Fruit fly (Drosophila melanogaster): ENCODE data around the gene side.

The side gene

DNA sequence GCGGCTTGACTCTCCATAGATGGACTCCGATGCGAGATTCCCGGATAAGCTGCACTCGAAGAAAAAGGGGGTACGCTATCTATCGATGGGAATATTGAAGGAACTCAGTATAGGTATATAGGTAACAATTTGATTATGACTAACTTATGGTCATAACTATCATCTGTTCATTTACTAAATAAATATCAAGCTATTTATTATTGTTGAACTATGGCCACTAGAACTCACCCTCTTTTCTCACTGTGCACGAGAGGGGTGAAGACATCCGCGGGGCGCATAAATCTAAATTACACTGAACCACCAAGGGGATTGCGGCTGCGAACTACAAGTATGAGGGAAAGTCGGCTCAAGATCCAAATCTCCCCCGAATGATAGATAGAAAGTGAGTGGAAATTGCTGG lies 3.3 kb upstream of the side start, which contains the start of gene CG44290 (continued):
- TF ChIP-seq CG12299 (tag; optimal IDR thresholded peaks at IDR 0.05) (no peak), CG13287 (GFP tag; IDR thresholded peaks at IDR 0.05; ENCODE audit: partially characterized antibody) (no peak), org-1 (GFP tag; optimal IDR thresholded peaks at IDR 0.05) (peak; percentile 32), NFAT (GFP tag; IDR thresholded peaks at IDR 0.05) (no peak), onecut (GFP tag; IDR thresholded peaks at IDR 0.05) (peak; percentile 42; the same call in 1 of the 2 replicates), bcd (GFP tag; optimal IDR thresholded peaks at IDR 0.05) (peak; percentile 21), CG30403 (GFP tag; optimal IDR thresholded peaks at IDR 0.05) (peak; percentile 31), vvl (GFP tag; IDR thresholded peaks at IDR 0.05) (peak; percentile 65), CG7357 (GFP tag; IDR thresholded peaks at IDR 0.05) (0 out of 3 replicates have a peak, but pooled peaks have one; percentile 12), row (GFP tag; IDR thresholded peaks at IDR 0.05) (peak; percentile 68), gfzf (GFP tag; optimal IDR thresholded peaks at IDR 0.05) (no peak), bab2 (GFP tag; optimal IDR thresholded peaks at IDR 0.05) (peak; percentile 42), CG8281 (tag; optimal IDR thresholded peaks at IDR 0.05) (no peak), maf-S (GFP tag; optimal IDR thresholded peaks at IDR 0.05) (no peak), jigr1 (GFP tag; IDR thresholded peaks at IDR 0.05) (no peak), ewg (GFP tag; optimal IDR thresholded peaks at IDR 0.05) (peak; percentile 28), Antp (GFP tag; optimal IDR thresholded peaks at IDR 0.05) (peak; percentile 45), CG7839 (tag; optimal IDR thresholded peaks at IDR 0.05) (peak; percentile 57), CG6689 (GFP tag; IDR thresholded peaks at IDR 0.05) (peak; percentile 58), Xbp1 (GFP tag; optimal IDR thresholded peaks at IDR 0.05) (peak; percentile 29), Ssrp (tag; optimal IDR thresholded peaks at IDR 0.05) (peak; percentile 33), gsb-n (tag; optimal IDR thresholded peaks at IDR 0.05) (peak; percentile 69), cas (GFP tag; IDR thresholded peaks at IDR 0.05) (no peak), fu2 (GFP tag; optimal IDR thresholded peaks at IDR 0.05) (no peak), E2f2 (GFP tag; IDR thresholded peaks at IDR 0.05) (no peak), chm (GFP tag; IDR thresholded peaks at IDR 0.05) (peak; percentile 62; the same call in 1 of the 2 replicates), CG17568 (GFP tag; optimal IDR thresholded peaks at IDR 0.05) (no peak), CG4328 (GFP tag; optimal IDR thresholded peaks at IDR 0.05) (no peak), CG10959 (GFP tag; IDR thresholded peaks at IDR 0.05) (peak; percentile 58), HmgD (GFP tag; optimal IDR thresholded peaks at IDR 0.05) (no peak), CG18262 (tag; optimal IDR thresholded peaks at IDR 0.05) (peak; percentile 79), CG10543 (GFP tag; optimal IDR thresholded peaks at IDR 0.05) (no peak), NC2β (GFP tag; optimal IDR thresholded peaks at IDR 0.05) (peak; percentile 4), disco-r (GFP tag; optimal IDR thresholded peaks at IDR 0.05) (no peak), da (GFP tag; optimal IDR thresholded peaks at IDR 0.05) (no peak), pho (GFP tag; optimal IDR thresholded peaks at IDR 0.05) (no peak), ab (GFP tag; optimal IDR thresholded peaks at IDR 0.05) (no peak), fd96Cb (tag; optimal IDR thresholded peaks at IDR 0.05) (peak; percentile 70), CG9727 (GFP tag; optimal IDR thresholded peaks at IDR 0.05) (peak; percentile 46), Dip3 (GFP tag; optimal IDR thresholded peaks at IDR 0.05) (no peak), CG4820 (GFP tag; optimal IDR thresholded peaks at IDR 0.05) (peak; percentile 36), CG1529 (GFP tag; optimal IDR thresholded peaks at IDR 0.05) (peak; percentile 25), CG12391 (tag; optimal IDR thresholded peaks at IDR 0.05) (peak; percentile 59), Gug (GFP tag; IDR thresholded peaks at IDR 0.05) (0 out of 4 replicates have a peak, but pooled peaks have one; percentile 4), bigmax (GFP tag; optimal IDR thresholded peaks at IDR 0.05) (no peak), Sox100B (GFP tag; optimal IDR thresholded peaks at IDR 0.05) (peak; percentile 25), CG9437 (GFP tag; optimal IDR thresholded peaks at IDR 0.05) (no peak), Asciz (GFP tag; optimal IDR thresholded peaks at IDR 0.05) (peak; percentile 27), CG17328 (GFP tag; IDR thresholded peaks at IDR 0.05) (peak; percentile 32; the same call in 1 of the 2 replicates), Blimp-1 (GFP tag; optimal IDR thresholded peaks at IDR 0.05) (peak; percentile 65), exex (tag; optimal IDR thresholded peaks at IDR 0.05) (no peak), Nf-YA (GFP tag; IDR thresholded peaks at IDR 0.05) (no peak)
